Worm (Caenorhabditis elegans) whole organism, L1 larva: ENCODE data around the gene pah-1.

Experiments used
- C34B4.2 ChIP-seq: sonication (generic microtip); optimal IDR thresholded peaks from 2 replicates; lab custom pipeline; 2017; ENCODE audit warnings: mild to moderate bottlenecking, missing genetic modification characterization, missing compliant biosample characterization
- F16B12.6 ChIP-seq: fragments of 150-350 bp; optimal IDR thresholded peaks from 2 replicates; lab custom pipeline; 2014; ENCODE audit warnings: missing biosample characterization, missing genetic modification characterization
- ceh-82 ChIP-seq, 3 experiments: fragments of 150-350 bp in 1 of 3; sonication (generic microtip) in 2 of 3; optimal IDR thresholded peaks; 2 replicates each; lab custom pipeline; 2014 to 2017; ENCODE audit warnings: missing biosample characterization in 3 of 3, missing genetic modification characterization in 3 of 3
- ceh-88 ChIP-seq: fragments of 200-800 bp; sonication (Bioruptor generic); IDR thresholded peaks from 2 replicates; pipeline ENCODE4 v1.3.6; 2022; ENCODE audit warnings: missing genetic modification characterization, missing compliant biosample characterization
- dpl-1 ChIP-seq, 3 experiments: fragments of 150-350 bp in 2 of 3; sonication (generic microtip) in 1 of 3; optimal IDR thresholded peaks; 2 replicates each; lab custom pipeline; 2014 to 2017; ENCODE audit warnings: missing biosample characterization in 3 of 3, missing genetic modification characterization in 3 of 3, missing genetic modification reagents in 3 of 3
- efl-1 ChIP-seq, 4 experiments: fragments of 150-350 bp; optimal IDR thresholded peaks in 3 of 4; peaks in 1 of 4; 1 replicate in 1 of 4; 2 replicates in 3 of 4; lab custom pipeline; 2014; ENCODE audit warnings: missing biosample characterization in 2 of 4, missing genetic modification characterization in 2 of 4, missing genetic modification reagents in 2 of 4
- egl-13 ChIP-seq: sonication (generic microtip); optimal IDR thresholded peaks from 2 replicates; lab custom pipeline; 2016; ENCODE audit warnings: missing genotype, missing genetic modification reagents, missing genetic modification characterization, missing compliant biosample characterization
- fkh-10 ChIP-seq: sonication (generic microtip); optimal IDR thresholded peaks from 2 replicates; lab custom pipeline; 2017; ENCODE audit warnings: missing biosample characterization, missing genetic modification reagents, missing genetic modification characterization
- fkh-4 ChIP-seq: sonication (generic microtip); optimal IDR thresholded peaks from 2 replicates; lab custom pipeline; 2016; ENCODE audit warnings: missing compliant biosample characterization, missing genetic modification characterization, borderline replicate concordance
- fos-1 ChIP-seq: fragments of 150-350 bp; optimal IDR thresholded peaks from 2 replicates; lab custom pipeline; 2014; ENCODE audit warnings: missing biosample characterization, missing genetic modification characterization
- hlh-17 ChIP-seq: fragments of 200-800 bp; sonication (Bioruptor generic); optimal IDR thresholded peaks from 2 replicates; lab custom pipeline; 2018; ENCODE audit warnings: missing genetic modification characterization, mild to moderate bottlenecking, missing compliant biosample characterization, moderate library complexity, borderline replicate concordance
- hpl-2 ChIP-seq: fragments of 150-350 bp; optimal IDR thresholded peaks from 2 replicates; lab custom pipeline; 2014; ENCODE audit warnings: missing biosample characterization, missing genetic modification reagents, missing genetic modification characterization
- irx-1 ChIP-seq: sonication (generic microtip); optimal IDR thresholded peaks from 2 replicates; lab custom pipeline; 2016; ENCODE audit warnings: missing genetic modification characterization, missing compliant biosample characterization
- isw-1 ChIP-seq: fragments of 200-800 bp; sonication (Bioruptor generic); IDR thresholded peaks from 2 replicates; pipeline ENCODE4 v1.3.6; 2022; ENCODE audit warnings: missing genetic modification characterization, missing compliant biosample characterization
- lin-13 ChIP-seq: fragments of 150-350 bp; optimal IDR thresholded peaks from 2 replicates; lab custom pipeline; 2014; ENCODE audit warnings: missing biosample characterization, missing genetic modification reagents, missing genetic modification characterization
- lin-15B ChIP-seq: fragments of 150-350 bp; sonication (generic microtip); optimal IDR thresholded peaks from 3 replicates; lab custom pipeline; 2014; ENCODE audit warnings: missing biosample characterization, missing genetic modification characterization
- lir-3 ChIP-seq: sonication (generic microtip); optimal IDR thresholded peaks from 2 replicates; lab custom pipeline; 2016; ENCODE audit warnings: mild to moderate bottlenecking, missing genetic modification characterization, moderate library complexity, missing compliant biosample characterization; ENCODE audit not compliant: poor library complexity
- mab-9 ChIP-seq: fragments of 200-800 bp; sonication (Bioruptor generic); IDR thresholded peaks from 2 replicates; pipeline ENCODE4 v1.3.6; 2022; ENCODE audit warnings: missing genetic modification reagents, missing genetic modification characterization, missing compliant biosample characterization
- mdl-1 ChIP-seq, 2 experiments: fragments of 150-350 bp; optimal IDR thresholded peaks; 2 replicates each; lab custom pipeline; 2014 to 2017; ENCODE audit warnings: missing biosample characterization in 2 of 2, missing genetic modification characterization in 2 of 2, inconsistent platforms in 1 of 2
- nhr-11 ChIP-seq: fragments of 150-350 bp; optimal IDR thresholded peaks from 2 replicates; lab custom pipeline; 2014; ENCODE audit warnings: missing biosample characterization, missing genetic modification characterization
- nhr-47 ChIP-seq: sonication (generic microtip); optimal IDR thresholded peaks from 2 replicates; lab custom pipeline; 2016; ENCODE audit warnings: mild to moderate bottlenecking, missing genetic modification characterization, moderate library complexity, missing compliant biosample characterization
- nhr-71 ChIP-seq: sonication (generic microtip); optimal IDR thresholded peaks from 2 replicates; lab custom pipeline; 2016; ENCODE audit warnings: mild to moderate bottlenecking, missing genetic modification characterization, moderate library complexity, missing compliant biosample characterization
- pax-3 ChIP-seq: fragments of 200-800 bp; sonication (Bioruptor generic); optimal IDR thresholded peaks from 2 replicates; lab custom pipeline; 2018; ENCODE audit warnings: mild to moderate bottlenecking, missing genetic modification characterization, moderate library complexity, missing compliant biosample characterization
- snpc-4 ChIP-seq: fragments of 150-350 bp; optimal IDR thresholded peaks from 2 replicates; lab custom pipeline; 2014; ENCODE audit warnings: missing biosample characterization, missing genetic modification characterization
- snu-23 ChIP-seq: sonication (generic microtip); optimal IDR thresholded peaks from 2 replicates; lab custom pipeline; 2016; ENCODE audit warnings: missing genetic modification characterization, missing compliant biosample characterization
- sox-4 ChIP-seq: sonication (generic microtip); optimal IDR thresholded peaks from 2 replicates; lab custom pipeline; 2016; ENCODE audit warnings: missing genetic modification characterization, missing compliant biosample characterization
- sptf-1 ChIP-seq: fragments of 150-350 bp; optimal IDR thresholded peaks from 2 replicates; lab custom pipeline; 2014; ENCODE audit warnings: missing biosample characterization, missing genetic modification characterization
- sup-37 ChIP-seq: fragments of 200-800 bp; sonication (Bioruptor generic); optimal IDR thresholded peaks from 2 replicates; lab custom pipeline; 2018; ENCODE audit warnings: mild to moderate bottlenecking, missing genetic modification characterization, missing compliant biosample characterization
- swsn-7 ChIP-seq: sonication (generic microtip); optimal IDR thresholded peaks from 2 replicates; lab custom pipeline; 2016; ENCODE audit warnings: missing genetic modification characterization, missing compliant biosample characterization
- tbx-2 ChIP-seq: sonication (generic microtip); optimal IDR thresholded peaks from 2 replicates; lab custom pipeline; 2016; ENCODE audit warnings: missing genetic modification characterization, missing compliant biosample characterization
- unc-130 ChIP-seq: fragments of 150-350 bp; optimal IDR thresholded peaks from 2 replicates; lab custom pipeline; 2017; ENCODE audit warnings: missing biosample characterization, missing genetic modification characterization, inconsistent platforms
- unc-62 ChIP-seq: fragments of 150-350 bp; optimal IDR thresholded peaks from 2 replicates; lab custom pipeline; 2014; ENCODE audit warnings: missing biosample characterization, missing genetic modification reagents, missing genetic modification characterization
- unc-86 ChIP-seq: sonication (generic microtip); optimal IDR thresholded peaks from 2 replicates; lab custom pipeline; 2016; ENCODE audit warnings: missing genetic modification characterization, missing compliant biosample characterization
- vab-15 ChIP-seq: sonication (generic microtip); optimal IDR thresholded peaks from 2 replicates; lab custom pipeline; 2017; ENCODE audit warnings: missing genotype, mild to moderate bottlenecking, missing genetic modification characterization, missing compliant biosample characterization
- xbp-1 ChIP-seq: sonication (generic microtip); optimal IDR thresholded peaks from 2 replicates; lab custom pipeline; 2016; ENCODE audit warnings: missing genetic modification characterization, missing compliant biosample characterization
- zip-4 ChIP-seq: fragments of 200-800 bp; sonication (Bioruptor generic); optimal IDR thresholded peaks from 2 replicates; lab custom pipeline; 2018; ENCODE audit warnings: mild to moderate bottlenecking, missing genetic modification characterization, moderate library complexity, missing compliant biosample characterization
- ztf-11 ChIP-seq, 2 experiments: sonication (generic microtip); optimal IDR thresholded peaks; 2 replicates each; lab custom pipeline; 2016 to 2017; ENCODE audit warnings: missing genetic modification characterization in 2 of 2, missing biosample characterization in 1 of 2, missing compliant biosample characterization in 1 of 2

The pah-1 gene

DNA sequence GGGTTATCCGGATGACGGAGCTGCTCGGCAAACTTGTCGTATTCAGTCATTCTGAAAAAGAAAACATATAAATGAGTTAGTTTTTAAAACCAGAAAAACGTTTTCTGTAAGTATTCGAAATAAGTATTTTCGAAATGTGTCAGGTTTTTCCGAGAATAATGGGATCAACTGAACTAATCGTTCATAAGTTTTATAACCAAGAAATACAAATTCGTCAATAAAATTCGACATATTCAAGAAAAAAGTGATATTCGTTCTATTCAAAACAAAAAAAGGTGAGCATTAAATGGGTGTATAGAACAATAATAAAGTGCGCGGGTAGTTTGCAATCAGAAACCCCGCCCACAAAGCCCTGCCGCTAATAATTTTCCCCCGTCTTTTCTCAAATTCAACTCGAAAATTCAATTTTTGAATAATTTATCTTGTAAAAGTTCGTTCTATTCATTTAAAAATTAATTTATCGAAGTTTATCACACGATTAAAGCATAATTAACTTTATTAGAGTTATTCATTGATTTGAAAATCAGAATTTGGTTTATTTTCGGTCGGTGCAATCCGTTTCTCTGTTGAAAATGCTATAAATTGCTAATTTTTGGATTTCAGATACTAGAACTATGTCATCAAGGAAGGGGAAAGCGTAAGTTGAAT lies 50.4 kb downstream of the pah-1 start, which contains the start of the genes cyn-11 and T01B7.5 (continued):
- TF ChIP-seq lin-15B (tag; lab: Kevin White, UChicago) = no peak
- TF ChIP-seq fkh-10 (GFP tag; lab: Kevin White, UChicago) = no peak
- no peak for TF ChIP-seq mab-9
- no peak for TF ChIP-seq fkh-4 (tag; lab: Kevin White, UChicago)
- peak; percentile 2 to 54 (median 7) for TF ChIP-seq dpl-1 (GFP tag; optimal IDR thresholded peaks at IDR 0.05; lab: Kevin White, UChicago)
- TF ChIP-seq C34B4.2 (tag; lab: Kevin White, UChicago) = no peak
- no peak for TF ChIP-seq fos-1
- no peak for TF ChIP-seq unc-62 (GFP tag; lab: Kevin White, UChicago)
- TF ChIP-seq hpl-2 = no peak
- no peak for TF ChIP-seq lir-3 (tag; lab: Kevin White, UChicago)
- no peak for TF ChIP-seq tbx-2 (tag; lab: Kevin White, UChicago)
- no peak for TF ChIP-seq isw-1 (GFP tag; lab: Robert Waterston, UW)
- no peak for TF ChIP-seq F16B12.6 (tag; lab: Kevin White, UChicago)
- TF ChIP-seq swsn-7 (tag; lab: Kevin White, UChicago) = peak; percentile 12
- peak; percentile 12 for TF ChIP-seq xbp-1 (tag; lab: Kevin White, UChicago)
- TF ChIP-seq ceh-88 (GFP tag; lab: Robert Waterston, UW) = no peak
- no peak for TF ChIP-seq hlh-17 (GFP tag; lab: Kevin White, UChicago)
- no peak for TF ChIP-seq unc-130 (tag; lab: Kevin White, UChicago)
- no peak for TF ChIP-seq sptf-1 (tag; lab: Kevin White, UChicago)
- TF ChIP-seq zip-4 = no peak
- no peak for TF ChIP-seq pax-3 (tag; lab: Kevin White, UChicago)
- no peak for TF ChIP-seq nhr-11 (tag; lab: Kevin White, UChicago)
- peak; percentile 32 to 36 for TF ChIP-seq efl-1 (optimal IDR thresholded peaks at IDR 0.05; lab: Kevin White, UChicago)
- peak; percentile 25 to 86 for TF ChIP-seq efl-1 (GFP tag; optimal IDR thresholded peaks at IDR 0.05 in 1 of 2; lab: Kevin White, UChicago)
- no peak for TF ChIP-seq lin-13 (GFP tag; lab: Kevin White, UChicago)
- peak; percentile 40 for TF ChIP-seq snu-23
- no peak for TF ChIP-seq sup-37
- TF ChIP-seq irx-1 (tag; lab: Kevin White, UChicago) = no peak
- TF ChIP-seq egl-13 (tag; lab: Kevin White, UChicago) = no peak
- TF ChIP-seq unc-86 = no peak
- TF ChIP-seq mdl-1 (tag; optimal IDR thresholded peaks at IDR 0.05; lab: Kevin White, UChicago) = no peak
- peak; percentile 23 for TF ChIP-seq nhr-71 (tag; lab: Kevin White, UChicago)

DNA sequence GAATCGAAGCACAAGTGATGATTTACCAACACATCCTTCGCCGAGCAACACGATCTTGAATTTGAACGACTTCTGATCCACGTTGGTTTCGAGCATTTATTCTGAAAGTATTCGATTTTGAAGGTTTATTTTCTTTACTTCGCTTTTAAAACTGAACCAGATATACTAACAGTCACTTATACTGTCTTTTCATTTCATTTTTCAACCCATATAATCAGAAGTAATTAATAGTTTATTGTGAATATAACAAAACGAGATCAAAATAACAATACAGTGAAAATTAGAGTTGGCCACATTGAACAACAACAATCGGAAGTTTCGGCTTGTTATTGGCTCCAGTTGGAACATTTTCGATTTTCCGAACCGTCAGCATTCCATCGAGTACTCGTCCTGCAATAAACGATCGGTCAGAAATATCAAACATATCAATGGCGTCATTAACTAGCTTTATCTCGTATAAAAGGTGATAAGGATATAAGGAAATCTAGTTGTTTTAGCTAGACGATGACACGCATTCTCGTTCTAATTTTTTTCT lies 51.8 kb downstream of the pah-1 start, which contains the start of the genes rab-21 and T01B7.13:
TSS of gene rab-21 (minus strand) at position 101 of the 535 bp plus-strand sequence.
TSS of gene T01B7.13 (plus strand) at position 485 of the 535 bp plus-strand sequence.
- TF ChIP-seq ceh-82 (tag; optimal IDR thresholded peaks at IDR 0.05; lab: Kevin White, UChicago) (no peak), efl-1 (optimal IDR thresholded peaks at IDR 0.05; lab: Kevin White, UChicago) (no peak), efl-1 (GFP tag; optimal IDR thresholded peaks at IDR 0.05 in 1 of 2; lab: Kevin White, UChicago) (no peak), nhr-47 (no peak), sox-4 (tag; lab: Kevin White, UChicago) (no peak), vab-15 (tag; lab: Kevin White, UChicago) (no peak), ztf-11 (tag; optimal IDR thresholded peaks at IDR 0.05; lab: Kevin White, UChicago) (no peak), snpc-4 (tag; lab: Kevin White, UChicago) (no peak), ceh-88 (GFP tag; lab: Robert Waterston, UW) (no peak)
- TF ChIP-seq, all 84 proteins: peak for 0
